Fruit fly (Drosophila melanogaster) whole organism, pupa: ENCODE data around the gene Paics.

Source experiments
- CG10348 ChIP-seq: fragments of 200-800 bp; sonication (Bioruptor generic); IDR thresholded peaks from 2 replicates; pipeline ENCODE4 v1.3.6; 2022; ENCODE audit warnings: missing biosample characterization, missing genetic modification characterization
- CG12605 ChIP-seq: fragments of 200-800 bp; sonication (Bioruptor generic); IDR thresholded peaks from 2 replicates; pipeline ENCODE4 v1.3.6; 2022; ENCODE audit warnings: missing biosample characterization, missing genetic modification characterization
- CG13204 ChIP-seq: fragments of 200-800 bp; sonication (Bioruptor generic); optimal IDR thresholded peaks from 2 replicates; lab custom pipeline; 2018; ENCODE audit warnings: missing biosample characterization, mild to moderate bottlenecking, missing genetic modification characterization, moderate library complexity
- CG14655 ChIP-seq: fragments of 200-800 bp; sonication (Bioruptor generic); optimal IDR thresholded peaks from 3 replicates; lab custom pipeline; 2017; ENCODE audit warnings: mild to moderate bottlenecking, missing biosample characterization, missing genetic modification reagents, missing genetic modification characterization
- CG15710 ChIP-seq: fragments of 200-800 bp; sonication (Bioruptor generic); optimal IDR thresholded peaks from 2 replicates; lab custom pipeline; 2018; ENCODE audit warnings: missing biosample characterization, mild to moderate bottlenecking, missing genetic modification characterization, moderate library complexity
- CG17806 ChIP-seq: fragments of 200-800 bp; sonication (Bioruptor generic); optimal IDR thresholded peaks from 2 replicates; lab custom pipeline; 2018; ENCODE audit warnings: missing biosample characterization, mild to moderate bottlenecking, missing genetic modification characterization, moderate library complexity
- CG32121 ChIP-seq: fragments of 200-800 bp; sonication (Bioruptor generic); IDR thresholded peaks from 2 replicates; pipeline ENCODE4 v1.3.6; 2022; ENCODE audit warnings: missing biosample characterization, missing genetic modification characterization
- CG34367 ChIP-seq: fragments of 200-800 bp; sonication (Bioruptor generic); optimal IDR thresholded peaks from 2 replicates; lab custom pipeline; 2018; ENCODE audit warnings: missing biosample characterization, mild to moderate bottlenecking, missing genetic modification characterization
- CG4496 ChIP-seq: fragments of 200-800 bp; sonication (Bioruptor generic); IDR thresholded peaks from 3 replicates; pipeline ENCODE4 v1.3.6; 2022; ENCODE audit warnings: missing biosample characterization, missing genetic modification characterization
- CG8159 ChIP-seq: fragments of 200-800 bp; sonication (Bioruptor generic); optimal IDR thresholded peaks from 3 replicates; lab custom pipeline; 2018; ENCODE audit warnings: missing biosample characterization, mild to moderate bottlenecking, missing genetic modification characterization, moderate library complexity
- CG8301 ChIP-seq: fragments of 200-800 bp; sonication (Bioruptor generic); optimal IDR thresholded peaks from 2 replicates; lab custom pipeline; 2018; ENCODE audit warnings: missing biosample characterization, mild to moderate bottlenecking, missing genetic modification characterization
- CG9948 ChIP-seq: fragments of 200-800 bp; sonication (Bioruptor generic); optimal IDR thresholded peaks from 2 replicates; lab custom pipeline; 2018; ENCODE audit warnings: missing biosample characterization, mild to moderate bottlenecking, missing genetic modification characterization, moderate library complexity
- D1 ChIP-seq: fragments of 200-800 bp; sonication (Bioruptor generic); optimal IDR thresholded peaks from 2 replicates; lab custom pipeline; 2018; ENCODE audit warnings: missing biosample characterization, mild to moderate bottlenecking, missing genetic modification characterization, moderate library complexity
- EcR ChIP-seq: fragments of 200-800 bp; sonication (Bioruptor generic); optimal IDR thresholded peaks from 3 replicates; lab custom pipeline; 2019; ENCODE audit warnings: missing biosample characterization, missing genetic modification characterization, mild to moderate bottlenecking, moderate library complexity, missing genetic modification reagents
- Ets98B ChIP-seq: fragments of 200-800 bp; sonication (Bioruptor generic); IDR thresholded peaks from 2 replicates; pipeline ENCODE4 v1.3.6; 2022; ENCODE audit warnings: missing biosample characterization, missing genetic modification characterization
- Pif1A ChIP-seq: fragments of 200-800 bp; sonication (Bioruptor generic); optimal IDR thresholded peaks from 3 replicates; lab custom pipeline; 2016; ENCODE audit warnings: missing biosample characterization, missing genetic modification characterization
- Pif1B ChIP-seq: fragments of 200-800 bp; sonication (Bioruptor generic); optimal IDR thresholded peaks from 3 replicates; lab custom pipeline; 2016; ENCODE audit warnings: missing biosample characterization, missing genetic modification characterization
- Snoo ChIP-seq: fragments of 200-800 bp; sonication (Bioruptor generic); optimal IDR thresholded peaks from 3 replicates; lab custom pipeline; 2017; ENCODE audit warnings: missing biosample characterization, mild to moderate bottlenecking, missing genetic modification characterization, inconsistent platforms
- gl ChIP-seq: fragments of 200-800 bp; sonication (Bioruptor generic); optimal IDR thresholded peaks from 2 replicates; lab custom pipeline; 2018; ENCODE audit warnings: missing biosample characterization, mild to moderate bottlenecking, missing genetic modification characterization
- rn ChIP-seq: fragments of 200-800 bp; sonication (Bioruptor generic); IDR thresholded peaks from 2 replicates; pipeline ENCODE4 v1.3.6; 2022; ENCODE audit warnings: missing biosample characterization, missing genetic modification characterization

The Paics gene

dm6 chrX:12766286-12766685 is 5.9 kb upstream of the Paics start:
- TF ChIP-seq rn (GFP tag; lab: Robert Waterston, UW), result peak; percentile 37; the same call in 1 of the 2 replicates
- peak; percentile 47 for TF ChIP-seq CG8301 (tag; lab: Kevin White, UChicago)
- TF ChIP-seq CG4496 (GFP tag; lab: Robert Waterston, UW), result no peak; the same call in 2 of the 3 replicates
- no peak for TF ChIP-seq Snoo
- TF ChIP-seq Pif1A (GFP tag; lab: Kevin White, UChicago), result peak; percentile 48
- TF ChIP-seq CG14655 (GFP tag; lab: Kevin White, UChicago), result peak; percentile 54
- TF ChIP-seq CG8159 (tag; lab: Kevin White, UChicago), result peak; percentile 56
- peak; percentile 42 for TF ChIP-seq CG17806 (tag; lab: Kevin White, UChicago)
- TF ChIP-seq Pif1B (GFP tag; lab: Kevin White, UChicago), result peak; percentile 21
- TF ChIP-seq, all 21 proteins: peak for 7

dm6 chrX:12765736-12766135 is 5.3 kb upstream of the Paics start:
- TF ChIP-seq CG8159 (tag; lab: Kevin White, UChicago), result peak; percentile 0
- no peak for TF ChIP-seq CG32121
- TF ChIP-seq CG9948 (tag; lab: Kevin White, UChicago), result no peak

dm6 chrX:12765076-12765475 is 4.7 kb upstream of the Paics start, which contains the start of gene Agpat1:
Gene Agpat1 (plus strand): TSS chrX:12765266.
- TF ChIP-seq CG17806 (tag; lab: Kevin White, UChicago), result no peak
- TF ChIP-seq gl (tag; lab: Kevin White, UChicago), result no peak
- no peak for TF ChIP-seq Snoo
- no peak for TF ChIP-seq rn (GFP tag; lab: Robert Waterston, UW)
- no peak for TF ChIP-seq CG8159 (tag; lab: Kevin White, UChicago)
- no peak for TF ChIP-seq CG13204 (GFP tag; lab: Kevin White, UChicago)
- TF ChIP-seq CG34367 (tag; lab: Kevin White, UChicago), result no peak
- no peak for TF ChIP-seq CG15710 (tag; lab: Kevin White, UChicago)
- no peak for TF ChIP-seq Ets98B (GFP tag; lab: Robert Waterston, UW)
- TF ChIP-seq CG4496 (GFP tag; lab: Robert Waterston, UW), result no peak
- TF ChIP-seq, all 21 proteins: peak for 0

dm6 chrX:12764640-12765039 is 4.2 kb upstream of the Paics start:
- TF ChIP-seq CG9948 (tag; lab: Kevin White, UChicago) (no peak), Pif1B (GFP tag; lab: Kevin White, UChicago) (no peak), Pif1A (GFP tag; lab: Kevin White, UChicago) (no peak), Snoo (no peak), CG17806 (tag; lab: Kevin White, UChicago) (no peak), CG4496 (GFP tag; lab: Robert Waterston, UW) (no peak), CG8159 (tag; lab: Kevin White, UChicago) (no peak), CG34367 (tag; lab: Kevin White, UChicago) (no peak), Ets98B (GFP tag; lab: Robert Waterston, UW) (no peak), CG32121 (no peak)

- TF ChIP-seq CG34367 (tag; lab: Kevin White, UChicago), result no peak
- no peak for TF ChIP-seq CG8301 (tag; lab: Kevin White, UChicago)
- TF ChIP-seq EcR (GFP tag; lab: Kevin White, UChicago), result no peak
- no peak for TF ChIP-seq gl (tag; lab: Kevin White, UChicago)
Observed at dm6 chrX:12763467-12763866, 3.0 kb upstream of the Paics start, which contains the start of gene pira. Gene pira (minus strand): TSS chrX:12763611.

dm6 chrX:12759162-12759561 is 1.3 kb downstream of the Paics start:
- no peak for TF ChIP-seq Pif1A (GFP tag; lab: Kevin White, UChicago)
- TF ChIP-seq EcR (GFP tag; lab: Kevin White, UChicago), result peak; percentile 56
- no peak for TF ChIP-seq Pif1B (GFP tag; lab: Kevin White, UChicago)
- TF ChIP-seq CG9948 (tag; lab: Kevin White, UChicago), result no peak
- TF ChIP-seq Snoo, result no peak
- TF ChIP-seq CG4496 (GFP tag; lab: Robert Waterston, UW), result no peak
- TF ChIP-seq, all 21 proteins: peak for 1

- TF ChIP-seq gl (tag; lab: Kevin White, UChicago) (peak; percentile 17), CG10348 (GFP tag; lab: Robert Waterston, UW) (no peak), CG4496 (GFP tag; lab: Robert Waterston, UW) (peak; percentile 56; the same call in 2 of the 3 replicates), CG8301 (tag; lab: Kevin White, UChicago) (peak; percentile 1), CG17806 (tag; lab: Kevin White, UChicago) (no peak), Pif1B (GFP tag; lab: Kevin White, UChicago) (no peak), CG12605 (GFP tag; lab: Robert Waterston, UW) (peak; percentile 38; the same call in 1 of the 2 replicates), D1 (tag; lab: Kevin White, UChicago) (peak; percentile 34), CG8159 (tag; lab: Kevin White, UChicago) (no peak), CG34367 (tag; lab: Kevin White, UChicago) (peak; percentile 22), Pif1A (GFP tag; lab: Kevin White, UChicago) (no peak)
Observed at dm6 chrX:12757075-12757474, 3.3 kb downstream of the Paics start.
